Worm (Caenorhabditis elegans) whole organism, mixed stage, embryonic: ENCODE measurements around the gene chdh-1.

Experiments used
- M03D4.4 ChIP-seq: sonication (generic microtip); optimal IDR thresholded peaks from 2 replicates; lab custom pipeline; 2017; ENCODE audit warnings: mild to moderate bottlenecking, missing genetic modification characterization, missing compliant biosample characterization
- bed-3 ChIP-seq: fragments of 200-800 bp; sonication (Bioruptor generic); optimal IDR thresholded peaks from 3 replicates; lab custom pipeline; 2018; ENCODE audit warnings: mild to moderate bottlenecking, missing genetic modification characterization, moderate library complexity, missing compliant biosample characterization
- blmp-1 ChIP-seq: fragments of 150-350 bp; optimal IDR thresholded peaks from 2 replicates; lab custom pipeline; 2014; ENCODE audit warnings: missing biosample characterization, missing genetic modification characterization
- ceh-39 ChIP-seq: fragments of 150-350 bp; optimal IDR thresholded peaks from 2 replicates; lab custom pipeline; 2014; ENCODE audit warnings: missing biosample characterization, missing genetic modification characterization
- ceh-43 ChIP-seq: fragments of 200-800 bp; sonication (Bioruptor generic); optimal IDR thresholded peaks from 2 replicates; lab custom pipeline; 2018; ENCODE audit warnings: mild to moderate bottlenecking, missing genetic modification characterization, moderate library complexity, missing compliant biosample characterization
- ceh-83 ChIP-seq: fragments of 200-800 bp; sonication (Bioruptor generic); optimal IDR thresholded peaks from 2 replicates; lab custom pipeline; 2018; ENCODE audit warnings: mild to moderate bottlenecking, missing genetic modification characterization, missing compliant biosample characterization
- ces-1 ChIP-seq: fragments of 150-350 bp; optimal IDR thresholded peaks from 2 replicates; lab custom pipeline; 2014; ENCODE audit warnings: missing biosample characterization, missing genetic modification reagents, missing genetic modification characterization
- cnd-1 ChIP-seq: fragments of 200-800 bp; sonication (Bioruptor generic); optimal IDR thresholded peaks from 2 replicates; lab custom pipeline; 2018; ENCODE audit warnings: mild to moderate bottlenecking, missing genetic modification characterization, missing compliant biosample characterization
- drap-1 ChIP-seq: fragments of 200-800 bp; sonication (Bioruptor generic); optimal IDR thresholded peaks from 3 replicates; lab custom pipeline; 2018; ENCODE audit warnings: mild to moderate bottlenecking, missing genetic modification characterization, missing compliant biosample characterization
- elt-1 ChIP-seq: sonication (generic microtip); optimal IDR thresholded peaks from 2 replicates; lab custom pipeline; 2017; ENCODE audit warnings: missing genetic modification characterization, mild to moderate bottlenecking, missing compliant biosample characterization, antibody characterized with exemption, moderate library complexity, borderline replicate concordance; ENCODE audit not compliant: insufficient read depth
- elt-3 ChIP-seq: fragments of 150-350 bp; optimal IDR thresholded peaks from 2 replicates; lab custom pipeline; 2014; ENCODE audit warnings: missing biosample characterization, missing genetic modification characterization
- flh-1 ChIP-seq: fragments of 200-800 bp; sonication (Bioruptor generic); optimal IDR thresholded peaks from 2 replicates; lab custom pipeline; 2018; ENCODE audit warnings: mild to moderate bottlenecking, missing genetic modification characterization, moderate library complexity, missing compliant biosample characterization
- ham-2 ChIP-seq: fragments of 200-800 bp; sonication (Bioruptor generic); optimal IDR thresholded peaks from 2 replicates; lab custom pipeline; 2018; ENCODE audit warnings: mild to moderate bottlenecking, missing genetic modification characterization, missing compliant biosample characterization
- hlh-1 ChIP-seq: fragments of 150-350 bp; optimal IDR thresholded peaks from 2 replicates; lab custom pipeline; 2014; ENCODE audit warnings: missing biosample characterization, missing genetic modification reagents, missing genetic modification characterization
- lin-13 ChIP-seq: fragments of 150-350 bp; optimal IDR thresholded peaks from 2 replicates; lab custom pipeline; 2014; ENCODE audit warnings: missing biosample characterization, missing genetic modification characterization
- lin-32 ChIP-seq: fragments of 200-800 bp; sonication (Bioruptor generic); optimal IDR thresholded peaks from 2 replicates; lab custom pipeline; 2018; ENCODE audit warnings: mild to moderate bottlenecking, missing genetic modification characterization, missing compliant biosample characterization
- lsy-2 ChIP-seq: fragments of 150-350 bp; optimal IDR thresholded peaks from 2 replicates; lab custom pipeline; 2014; ENCODE audit warnings: missing biosample characterization, missing genetic modification characterization
- mab-5 ChIP-seq: fragments of 150-350 bp; optimal IDR thresholded peaks from 2 replicates; lab custom pipeline; 2014; ENCODE audit warnings: missing biosample characterization, missing genetic modification characterization
- mep-1 ChIP-seq: fragments of 150-350 bp; optimal IDR thresholded peaks from 2 replicates; lab custom pipeline; 2017; ENCODE audit warnings: missing biosample characterization, missing genetic modification reagents, missing genetic modification characterization, inconsistent platforms
- mls-2 ChIP-seq: sonication (generic microtip); optimal IDR thresholded peaks from 2 replicates; lab custom pipeline; 2016; ENCODE audit warnings: mild to moderate bottlenecking, missing genetic modification characterization, moderate library complexity, missing compliant biosample characterization
- nhr-12 ChIP-seq: fragments of 150-350 bp; optimal IDR thresholded peaks from 2 replicates; lab custom pipeline; 2014; ENCODE audit warnings: missing biosample characterization, missing genetic modification characterization
- nhr-2 ChIP-seq: fragments of 150-350 bp; optimal IDR thresholded peaks from 2 replicates; lab custom pipeline; 2014; ENCODE audit warnings: missing biosample characterization, missing genetic modification characterization
- nhr-237 ChIP-seq: fragments of 150-350 bp; optimal IDR thresholded peaks from 2 replicates; lab custom pipeline; 2014; ENCODE audit warnings: missing biosample characterization, missing genetic modification characterization
- nhr-28 ChIP-seq: fragments of 150-350 bp; optimal IDR thresholded peaks from 2 replicates; lab custom pipeline; 2014; ENCODE audit warnings: missing biosample characterization, missing genetic modification characterization
- nhr-76 ChIP-seq: sonication (generic microtip); optimal IDR thresholded peaks from 2 replicates; lab custom pipeline; 2017; ENCODE audit warnings: missing biosample characterization, missing genetic modification characterization
- pha-4 ChIP-seq: fragments of 150-350 bp; optimal IDR thresholded peaks from 2 replicates; lab custom pipeline; 2018; ENCODE audit warnings: missing biosample characterization, missing genetic modification reagents, missing genetic modification characterization
- sem-2 ChIP-seq: fragments of 200-800 bp; sonication (Bioruptor generic); optimal IDR thresholded peaks from 2 replicates; lab custom pipeline; 2018; ENCODE audit warnings: mild to moderate bottlenecking, missing genetic modification characterization, missing compliant biosample characterization
- snpc-4 ChIP-seq: fragments of 150-350 bp; optimal IDR thresholded peaks from 2 replicates; lab custom pipeline; 2014; ENCODE audit warnings: missing biosample characterization, missing genetic modification characterization
- sptf-1 ChIP-seq: sonication (generic microtip); optimal IDR thresholded peaks from 2 replicates; lab custom pipeline; 2017; ENCODE audit warnings: mild to moderate bottlenecking, missing genetic modification characterization, moderate library complexity, missing compliant biosample characterization
- tbx-8 ChIP-seq: fragments of 200-800 bp; sonication (Bioruptor generic); optimal IDR thresholded peaks from 2 replicates; lab custom pipeline; 2018; ENCODE audit warnings: mild to moderate bottlenecking, missing genetic modification characterization, moderate library complexity, missing compliant biosample characterization
- unc-120 ChIP-seq: sonication (generic microtip); optimal IDR thresholded peaks from 2 replicates; lab custom pipeline; 2017; ENCODE audit warnings: missing genetic modification characterization, missing compliant biosample characterization; ENCODE audit not compliant: poor library complexity, severe bottlenecking
- unc-39 ChIP-seq: fragments of 150-350 bp; optimal IDR thresholded peaks from 2 replicates; lab custom pipeline; 2014; ENCODE audit warnings: missing biosample characterization, missing genetic modification characterization
- unc-62 ChIP-seq: fragments of 150-350 bp; optimal IDR thresholded peaks from 2 replicates; lab custom pipeline; 2014; ENCODE audit warnings: missing biosample characterization, missing genetic modification reagents, missing genetic modification characterization
- zip-8 ChIP-seq: fragments of 150-350 bp; optimal IDR thresholded peaks from 2 replicates; lab custom pipeline; 2014; ENCODE audit warnings: missing biosample characterization, missing genetic modification characterization
- ztf-11 ChIP-seq: fragments of 150-350 bp; optimal IDR thresholded peaks from 2 replicates; lab custom pipeline; 2014; ENCODE audit warnings: missing biosample characterization, missing genetic modification characterization

chdh-1 gene

ce11 chrII:8721955-8722524 is 23.3 kb upstream of the chdh-1 start, which contains the start of gene trcs-2:
Gene trcs-2, plus strand, starts transcription at chrII:8722474.
- TF ChIP-seq tbx-8 (GFP tag; lab: Kevin White, UChicago) (no peak), nhr-76 (no peak), cnd-1 (tag; lab: Kevin White, UChicago) (no peak)

- TF ChIP-seq unc-39 (tag; lab: Kevin White, UChicago) (no peak), elt-1 (tag; lab: Kevin White, UChicago) (peak; percentile 64), hlh-1 (no peak)
These were observed 18.9 kb upstream of the chdh-1 start for ce11 chrII:8717579-8717978.

DNA sequence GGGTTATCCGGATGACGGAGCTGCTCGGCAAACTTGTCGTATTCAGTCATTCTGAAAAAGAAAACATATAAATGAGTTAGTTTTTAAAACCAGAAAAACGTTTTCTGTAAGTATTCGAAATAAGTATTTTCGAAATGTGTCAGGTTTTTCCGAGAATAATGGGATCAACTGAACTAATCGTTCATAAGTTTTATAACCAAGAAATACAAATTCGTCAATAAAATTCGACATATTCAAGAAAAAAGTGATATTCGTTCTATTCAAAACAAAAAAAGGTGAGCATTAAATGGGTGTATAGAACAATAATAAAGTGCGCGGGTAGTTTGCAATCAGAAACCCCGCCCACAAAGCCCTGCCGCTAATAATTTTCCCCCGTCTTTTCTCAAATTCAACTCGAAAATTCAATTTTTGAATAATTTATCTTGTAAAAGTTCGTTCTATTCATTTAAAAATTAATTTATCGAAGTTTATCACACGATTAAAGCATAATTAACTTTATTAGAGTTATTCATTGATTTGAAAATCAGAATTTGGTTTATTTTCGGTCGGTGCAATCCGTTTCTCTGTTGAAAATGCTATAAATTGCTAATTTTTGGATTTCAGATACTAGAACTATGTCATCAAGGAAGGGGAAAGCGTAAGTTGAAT is 17.6 kb upstream of the chdh-1 start, which contains the start of the genes cyn-11 and T01B7.5:
Gene cyn-11 (minus strand): TSS at position 51 of the 648 bp plus-strand sequence.
Gene T01B7.5 (plus strand): TSS at position 598 of the 648 bp plus-strand sequence.
- no peak for TF ChIP-seq zip-8
- TF ChIP-seq ceh-83 (GFP tag; lab: Kevin White, UChicago) = no peak
- no peak for TF ChIP-seq ztf-11 (tag; lab: Kevin White, UChicago)
- TF ChIP-seq ceh-43 = peak; percentile 48
- no peak for TF ChIP-seq lin-13 (tag; lab: Kevin White, UChicago)
- TF ChIP-seq snpc-4 = no peak
- no peak for TF ChIP-seq nhr-2 (tag; lab: Kevin White, UChicago)
- no peak for TF ChIP-seq nhr-237 (tag; lab: Kevin White, UChicago)
- peak; percentile 17 for TF ChIP-seq hlh-1
- TF ChIP-seq nhr-76 = no peak
- no peak for TF ChIP-seq bed-3
- peak; percentile 47 for TF ChIP-seq elt-1 (tag; lab: Kevin White, UChicago)
- no peak for TF ChIP-seq pha-4 (tag; lab: Kevin White, UChicago)
- peak; percentile 62 for TF ChIP-seq ces-1 (GFP tag; lab: Kevin White, UChicago)
- no peak for TF ChIP-seq flh-1 (GFP tag; lab: Kevin White, UChicago)
- peak; percentile 81 for TF ChIP-seq mep-1 (tag; lab: Kevin White, UChicago)
- TF ChIP-seq nhr-12 (tag; lab: Kevin White, UChicago) = no peak
- no peak for TF ChIP-seq unc-62 (GFP tag; lab: Kevin White, UChicago)
- peak; percentile 31 for TF ChIP-seq cnd-1 (tag; lab: Kevin White, UChicago)
- no peak for TF ChIP-seq nhr-28 (tag; lab: Kevin White, UChicago)
- TF ChIP-seq mab-5 (tag; lab: Kevin White, UChicago) = no peak
- no peak for TF ChIP-seq sptf-1
- peak; percentile 34 for TF ChIP-seq ham-2 (GFP tag; lab: Kevin White, UChicago)
- no peak for TF ChIP-seq mls-2
- TF ChIP-seq blmp-1 = no peak
- TF ChIP-seq elt-3 = no peak
- TF ChIP-seq M03D4.4 (tag; lab: Kevin White, UChicago) = peak; percentile 43
- TF ChIP-seq lin-32 (GFP tag; lab: Kevin White, UChicago) = no peak
- no peak for TF ChIP-seq sem-2 (GFP tag; lab: Kevin White, UChicago)
- TF ChIP-seq tbx-8 (GFP tag; lab: Kevin White, UChicago) = no peak
- TF ChIP-seq unc-120 = peak; percentile 34
- peak; percentile 49 for TF ChIP-seq lsy-2 (tag; lab: Kevin White, UChicago)
- no peak for TF ChIP-seq ceh-39
- no peak for TF ChIP-seq drap-1
- TF ChIP-seq unc-39 (tag; lab: Kevin White, UChicago) = no peak

ce11 chrII:8714913-8715447 is 16.3 kb upstream of the chdh-1 start, which contains the start of the genes rab-21 and T01B7.13:
Gene rab-21, minus strand, starts transcription at chrII:8715013.
Gene T01B7.13, plus strand, starts transcription at chrII:8715397.
- TF ChIP-seq nhr-2 (tag; lab: Kevin White, UChicago) = no peak
- TF ChIP-seq unc-39 (tag; lab: Kevin White, UChicago) = no peak
- no peak for TF ChIP-seq snpc-4
- no peak for TF ChIP-seq lsy-2 (tag; lab: Kevin White, UChicago)
- TF ChIP-seq lin-32 (GFP tag; lab: Kevin White, UChicago) = no peak
- TF ChIP-seq zip-8 = no peak
- TF ChIP-seq hlh-1 = no peak
- TF ChIP-seq ceh-43 = no peak
- no peak for TF ChIP-seq mls-2
- TF ChIP-seq unc-120 = no peak
